Worm (Caenorhabditis elegans) whole organism, late embryonic: ENCODE data around the gene C39B5.2.
"Not testable (repeated sequence)": the region's sequence is repeated elsewhere in the genome, so short reads cannot be mapped to it uniquely, and the experiment has no call there.

ENCODE experiments used
- C38D4.7 ChIP-seq: fragments of 200-800 bp; sonication (Bioruptor generic); optimal IDR thresholded peaks from 2 replicates; lab custom pipeline; 2018; ENCODE audit warnings: mild to moderate bottlenecking, missing genetic modification characterization, moderate library complexity, missing compliant biosample characterization
- K02D7.2 ChIP-seq: sonication (generic microtip); optimal IDR thresholded peaks from 2 replicates; lab custom pipeline; 2017; ENCODE audit warnings: mild to moderate bottlenecking, missing genetic modification characterization, missing compliant biosample characterization
- ceh-14 ChIP-seq: sonication (generic microtip); optimal IDR thresholded peaks from 2 replicates; lab custom pipeline; 2016; ENCODE audit warnings: missing genotype, missing genetic modification characterization, missing compliant biosample characterization
- ceh-18 ChIP-seq: sonication (generic microtip); optimal IDR thresholded peaks from 2 replicates; lab custom pipeline; 2016; ENCODE audit warnings: missing genetic modification characterization, missing compliant biosample characterization
- ceh-24 ChIP-seq: sonication (generic microtip); optimal IDR thresholded peaks from 2 replicates; lab custom pipeline; 2016; ENCODE audit warnings: mild to moderate bottlenecking, missing genetic modification characterization, missing compliant biosample characterization
- ceh-30 ChIP-seq: fragments of 150-350 bp; optimal IDR thresholded peaks from 2 replicates; lab custom pipeline; 2014; ENCODE audit warnings: missing biosample characterization, missing genetic modification characterization
- ceh-31 ChIP-seq: sonication (generic microtip); optimal IDR thresholded peaks from 2 replicates; lab custom pipeline; 2016; ENCODE audit warnings: missing genetic modification characterization, missing compliant biosample characterization
- ceh-34 ChIP-seq: sonication (generic microtip); optimal IDR thresholded peaks from 2 replicates; lab custom pipeline; 2016; ENCODE audit warnings: mild to moderate bottlenecking, missing genetic modification characterization, missing compliant biosample characterization
- ceh-45 ChIP-seq: fragments of 200-800 bp; sonication (Bioruptor generic); IDR thresholded peaks from 2 replicates; pipeline ENCODE4 v1.3.6; 2022; ENCODE audit warnings: missing genetic modification reagents, missing genetic modification characterization, missing compliant biosample characterization
- ceh-48 ChIP-seq: sonication (generic microtip); optimal IDR thresholded peaks from 2 replicates; lab custom pipeline; 2016; ENCODE audit warnings: missing genetic modification characterization, inconsistent platforms, missing compliant biosample characterization
- ceh-6 ChIP-seq: fragments of 200-800 bp; sonication (Bioruptor generic); optimal IDR thresholded peaks from 2 replicates; lab custom pipeline; 2018; ENCODE audit warnings: mild to moderate bottlenecking, missing genetic modification characterization, missing compliant biosample characterization
- ceh-9 ChIP-seq: sonication (generic microtip); optimal IDR thresholded peaks from 2 replicates; lab custom pipeline; 2016; ENCODE audit warnings: mild to moderate bottlenecking, missing genetic modification characterization, inconsistent platforms, missing compliant biosample characterization
- che-1 ChIP-seq: sonication (generic microtip); optimal IDR thresholded peaks from 2 replicates; lab custom pipeline; 2016; ENCODE audit warnings: mild to moderate bottlenecking, missing genetic modification characterization, missing compliant biosample characterization
- dmd-4 ChIP-seq: sonication (generic microtip); optimal IDR thresholded peaks from 2 replicates; lab custom pipeline; 2016; ENCODE audit warnings: borderline replicate concordance, missing genetic modification characterization, missing compliant biosample characterization
- dve-1 ChIP-seq: sonication (generic microtip); optimal IDR thresholded peaks from 2 replicates; lab custom pipeline; 2017; ENCODE audit warnings: antibody characterized with exemption, mild to moderate bottlenecking, missing genetic modification characterization, missing compliant biosample characterization
- elt-2 ChIP-seq: sonication (generic microtip); optimal IDR thresholded peaks from 2 replicates; lab custom pipeline; 2016; ENCODE audit warnings: missing genetic modification reagents, missing genetic modification characterization, missing compliant biosample characterization
- elt-4 ChIP-seq: sonication (generic microtip); optimal IDR thresholded peaks from 2 replicates; lab custom pipeline; 2016; ENCODE audit warnings: missing genetic modification characterization, missing compliant biosample characterization
- ets-4 ChIP-seq: sonication (generic microtip); optimal IDR thresholded peaks from 2 replicates; lab custom pipeline; 2016; ENCODE audit warnings: missing genetic modification characterization, missing compliant biosample characterization
- fkh-10 ChIP-seq: fragments of 150-350 bp; optimal IDR thresholded peaks from 2 replicates; lab custom pipeline; 2014; ENCODE audit warnings: missing biosample characterization, missing genetic modification reagents, missing genetic modification characterization
- fkh-6 ChIP-seq: sonication (generic microtip); optimal IDR thresholded peaks from 2 replicates; lab custom pipeline; 2016; ENCODE audit warnings: missing genetic modification characterization, missing compliant biosample characterization
- hlh-13 ChIP-seq: fragments of 200-800 bp; sonication (Bioruptor generic); optimal IDR thresholded peaks from 2 replicates; lab custom pipeline; 2018; ENCODE audit warnings: mild to moderate bottlenecking, missing genetic modification characterization, missing compliant biosample characterization
- hlh-15 ChIP-seq: sonication (generic microtip); optimal IDR thresholded peaks from 2 replicates; lab custom pipeline; 2016; ENCODE audit warnings: missing genetic modification characterization, missing compliant biosample characterization
- hlh-8 ChIP-seq: sonication (generic microtip); optimal IDR thresholded peaks from 2 replicates; lab custom pipeline; 2016; ENCODE audit warnings: missing genotype, missing genetic modification characterization, missing compliant biosample characterization
- lin-11 ChIP-seq: fragments of 200-800 bp; sonication (Bioruptor generic); optimal IDR thresholded peaks from 2 replicates; lab custom pipeline; 2018; ENCODE audit warnings: mild to moderate bottlenecking, missing genetic modification characterization, missing compliant biosample characterization
- madf-2 ChIP-seq: sonication (generic microtip); optimal IDR thresholded peaks from 2 replicates; lab custom pipeline; 2017; ENCODE audit warnings: missing genetic modification characterization, missing compliant biosample characterization
- mec-3 ChIP-seq: sonication (generic microtip); optimal IDR thresholded peaks from 2 replicates; lab custom pipeline; 2016; ENCODE audit warnings: borderline replicate concordance, missing genetic modification characterization, missing compliant biosample characterization
- pax-1 ChIP-seq: fragments of 150-350 bp; optimal IDR thresholded peaks from 2 replicates; lab custom pipeline; 2014; ENCODE audit warnings: missing biosample characterization, missing genetic modification characterization
- pha-2 ChIP-seq: sonication (generic microtip); optimal IDR thresholded peaks from 2 replicates; lab custom pipeline; 2017; ENCODE audit warnings: mild to moderate bottlenecking, missing genetic modification characterization, missing compliant biosample characterization
- pha-4 ChIP-seq: fragments of 150-350 bp; optimal IDR thresholded peaks from 2 replicates; lab custom pipeline; 2018; ENCODE audit warnings: missing biosample characterization, missing genetic modification reagents, missing genetic modification characterization
- pqm-1 ChIP-seq: sonication (generic microtip); optimal IDR thresholded peaks from 2 replicates; lab custom pipeline; 2016; ENCODE audit warnings: missing genetic modification characterization, missing compliant biosample characterization
- ref-2 ChIP-seq: sonication (generic microtip); optimal IDR thresholded peaks from 2 replicates; lab custom pipeline; 2016; ENCODE audit warnings: missing genetic modification characterization, missing compliant biosample characterization
- rnt-1 ChIP-seq: sonication (generic microtip); optimal IDR thresholded peaks from 2 replicates; lab custom pipeline; 2016; ENCODE audit warnings: missing genetic modification characterization, missing compliant biosample characterization
- sox-2 ChIP-seq: fragments of 200-800 bp; sonication (Bioruptor generic); IDR thresholded peaks from 2 replicates; pipeline ENCODE4 v1.3.6; 2022; ENCODE audit warnings: missing genetic modification reagents, missing genetic modification characterization, missing compliant biosample characterization
- tbx-2 ChIP-seq: sonication (generic microtip); optimal IDR thresholded peaks from 2 replicates; lab custom pipeline; 2016; ENCODE audit warnings: missing genetic modification characterization, missing compliant biosample characterization
- tbx-7 ChIP-seq: sonication (generic microtip); optimal IDR thresholded peaks from 2 replicates; lab custom pipeline; 2016; ENCODE audit warnings: missing genotype, missing genetic modification characterization, missing compliant biosample characterization
- unc-42 ChIP-seq: sonication (generic microtip); optimal IDR thresholded peaks from 2 replicates; lab custom pipeline; 2016; ENCODE audit warnings: missing genotype, missing genetic modification characterization, missing compliant biosample characterization
- unc-86 ChIP-seq: sonication (generic microtip); optimal IDR thresholded peaks from 2 replicates; lab custom pipeline; 2016; ENCODE audit warnings: missing genetic modification characterization, missing compliant biosample characterization
- ztf-16 ChIP-seq: sonication (generic microtip); optimal IDR thresholded peaks from 2 replicates; lab custom pipeline; 2017; ENCODE audit warnings: missing genetic modification characterization, missing compliant biosample characterization

Gene C39B5.2

DNA sequence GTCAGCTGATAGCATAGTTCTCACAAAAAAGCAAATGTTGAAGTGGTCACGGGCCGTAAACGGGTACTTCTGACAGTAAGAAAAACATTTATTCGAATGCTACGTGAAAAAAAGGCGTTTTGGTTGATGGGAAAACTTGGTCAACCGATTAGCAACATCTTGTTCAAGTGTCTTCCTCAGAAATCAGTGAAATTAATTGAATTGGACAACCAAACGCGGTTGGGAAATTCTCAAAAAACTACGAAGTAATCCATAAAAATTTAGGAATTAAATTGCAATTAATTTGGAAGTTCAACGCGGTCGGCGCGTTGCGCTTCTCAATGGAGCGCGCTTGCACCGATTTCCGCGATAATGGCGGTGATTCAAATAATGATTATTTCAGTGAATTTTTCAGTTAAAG lies 24.6 kb downstream of the C39B5.2 start:
- no peak for TF ChIP-seq K02D7.2 (tag; lab: Kevin White, UChicago)
- no peak for TF ChIP-seq C38D4.7 (GFP tag; lab: Kevin White, UChicago)
- TF ChIP-seq tbx-2 = no peak
- TF ChIP-seq madf-2 = no peak
- TF ChIP-seq dve-1 (tag; lab: Kevin White, UChicago) = no peak
- TF ChIP-seq tbx-7 (tag; lab: Kevin White, UChicago) = no peak
- TF ChIP-seq hlh-8 = no peak
- no peak for TF ChIP-seq fkh-6
- no peak for TF ChIP-seq ceh-30 (tag; lab: Kevin White, UChicago)
- no peak for TF ChIP-seq mec-3
- no peak for TF ChIP-seq lin-11
- TF ChIP-seq unc-42 (tag; lab: Kevin White, UChicago) = no peak
- no peak for TF ChIP-seq sox-2 (GFP tag; lab: Robert Waterston, UW)

DNA sequence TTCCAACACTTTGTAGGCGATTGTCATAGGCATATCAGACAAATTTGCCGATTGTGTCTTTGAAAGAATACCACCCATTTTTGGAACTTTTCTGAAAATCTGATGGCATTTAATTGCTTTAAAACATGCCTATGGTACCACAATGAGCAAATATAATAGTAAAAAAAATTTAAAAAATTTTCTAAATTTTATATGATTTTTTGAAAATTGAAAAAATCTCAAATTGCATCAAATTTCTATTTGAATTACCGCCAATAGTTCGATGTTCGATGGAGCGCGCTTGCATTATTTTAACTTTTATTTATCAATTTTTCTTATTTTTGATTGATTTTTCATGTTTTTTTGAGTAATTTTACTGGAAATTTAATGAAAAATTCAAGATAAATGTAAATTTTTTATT lies 26.7 kb downstream of the C39B5.2 start, which contains the start of gene fbxa-42:
TSS of gene fbxa-42 (minus strand) at position 101 of the 400 bp plus-strand sequence.
- TF ChIP-seq tbx-7 (tag; lab: Kevin White, UChicago); ceh-24 (tag; lab: Kevin White, UChicago); pha-4: not testable (repeated sequence)

DNA sequence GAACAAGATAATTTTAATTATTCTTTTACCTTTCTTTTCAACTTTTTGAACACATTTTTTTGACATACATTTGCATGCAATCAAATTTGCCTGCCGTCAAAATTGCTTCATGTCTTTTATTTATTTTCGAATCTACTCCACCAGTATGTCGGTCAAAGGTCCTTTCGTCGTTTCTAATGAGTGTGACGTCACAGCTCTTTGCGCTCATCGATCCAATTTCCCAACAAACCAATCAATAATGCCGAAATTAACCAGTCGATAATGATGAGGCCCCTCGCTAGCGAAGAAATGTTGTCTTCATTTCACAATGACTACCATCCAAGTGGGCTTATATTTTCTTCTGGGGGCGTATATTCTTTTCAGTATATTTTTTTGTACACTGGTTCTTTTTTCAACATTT lies 28.3 kb downstream of the C39B5.2 start, which contains the start of gene Y54F10BM.6:
TSS of gene Y54F10BM.6 (plus strand) at position 301 of the 400 bp plus-strand sequence.
- no peak for TF ChIP-seq ceh-31 (tag; lab: Kevin White, UChicago)
- TF ChIP-seq che-1 (tag; lab: Kevin White, UChicago) = no peak
- no peak for TF ChIP-seq ceh-45 (GFP tag; lab: Robert Waterston, UW)
- TF ChIP-seq pha-2 (tag; lab: Kevin White, UChicago) = no peak
- TF ChIP-seq lin-11 = no peak
- TF ChIP-seq hlh-15 (tag; lab: Kevin White, UChicago) = no peak
- no peak for TF ChIP-seq fkh-10
- no peak for TF ChIP-seq ceh-48
- TF ChIP-seq elt-4 (tag; lab: Kevin White, UChicago) = no peak
- TF ChIP-seq unc-86 (tag; lab: Kevin White, UChicago) = no peak
- TF ChIP-seq ceh-34 = no peak
- no peak for TF ChIP-seq rnt-1
- no peak for TF ChIP-seq ceh-18 (tag; lab: Kevin White, UChicago)

- TF ChIP-seq elt-2 (tag; lab: Kevin White, UChicago) (peak; percentile 79), ets-4 (tag; lab: Kevin White, UChicago) (no peak)
These were observed 31.5 kb downstream of the C39B5.2 start, which contains the start of gene fbxa-9 for ce11 chrIII:2265986-2266701. Gene fbxa-9 (plus strand): TSS chrIII:2266651.

DNA sequence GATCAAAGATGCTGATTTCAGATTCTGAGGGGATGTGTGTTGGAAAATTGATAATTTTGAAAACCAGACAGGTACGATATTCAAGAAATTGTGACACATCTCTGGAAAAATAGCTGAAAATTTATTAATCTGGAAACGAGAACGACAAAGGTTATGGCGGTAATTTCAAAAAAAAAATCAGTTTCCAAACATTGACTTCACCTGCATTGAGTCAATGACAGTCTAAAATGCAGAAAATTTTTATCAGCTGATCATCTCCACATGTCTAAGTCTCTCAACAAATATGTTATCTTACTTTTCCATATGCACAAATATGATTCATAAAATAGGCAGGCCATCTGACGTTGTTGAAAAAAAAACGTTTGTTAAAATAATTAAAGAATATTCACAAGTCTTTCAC lies 37.4 kb downstream of the C39B5.2 start, which contains the start of gene fbxa-48:
TSS of gene fbxa-48 (minus strand) at position 101 of the 400 bp plus-strand sequence.
- TF ChIP-seq pqm-1 (tag; lab: Kevin White, UChicago) (no peak), pax-1 (no peak)
- TF ChIP-seq, all 69 proteins: peak for 0

ce11 chrIII:2272732-2273131 lies 38.0 kb downstream of the C39B5.2 start, which contains the start of gene fbxa-39:
Gene fbxa-39 (plus strand): TSS chrIII:2273032.
- TF ChIP-seq hlh-13 (GFP tag; lab: Kevin White, UChicago) (no peak), ceh-34 (no peak), ceh-14 (tag; lab: Kevin White, UChicago) (no peak), ztf-16 (no peak), ceh-6 (GFP tag; lab: Kevin White, UChicago) (no peak), ceh-9 (tag; lab: Kevin White, UChicago) (no peak), dmd-4 (tag; lab: Kevin White, UChicago) (no peak), ceh-48 (no peak), ref-2 (tag; lab: Kevin White, UChicago) (no peak)
